Worm (Caenorhabditis elegans) whole organism, early embryonic: ENCODE measurements around the gene sra-35.

Experiments used
- B0310.2 ChIP-seq: sonication (generic microtip); optimal IDR thresholded peaks from 2 replicates; lab custom pipeline; 2016; ENCODE audit warnings: mild to moderate bottlenecking, missing genetic modification characterization, missing compliant biosample characterization
- ama-1 ChIP-seq: fragments of 150-350 bp; optimal IDR thresholded peaks from 2 replicates; lab custom pipeline; 2014
- flt-1 ChIP-seq: fragments of 200-800 bp; sonication (Bioruptor generic); IDR thresholded peaks from 2 replicates; pipeline ENCODE4 v1.3.6; 2022; ENCODE audit warnings: missing genetic modification characterization, missing compliant biosample characterization
- tra-4 ChIP-seq: sonication (generic microtip); optimal IDR thresholded peaks from 2 replicates; lab custom pipeline; 2017; ENCODE audit warnings: missing genetic modification characterization, missing compliant biosample characterization

DNA sequence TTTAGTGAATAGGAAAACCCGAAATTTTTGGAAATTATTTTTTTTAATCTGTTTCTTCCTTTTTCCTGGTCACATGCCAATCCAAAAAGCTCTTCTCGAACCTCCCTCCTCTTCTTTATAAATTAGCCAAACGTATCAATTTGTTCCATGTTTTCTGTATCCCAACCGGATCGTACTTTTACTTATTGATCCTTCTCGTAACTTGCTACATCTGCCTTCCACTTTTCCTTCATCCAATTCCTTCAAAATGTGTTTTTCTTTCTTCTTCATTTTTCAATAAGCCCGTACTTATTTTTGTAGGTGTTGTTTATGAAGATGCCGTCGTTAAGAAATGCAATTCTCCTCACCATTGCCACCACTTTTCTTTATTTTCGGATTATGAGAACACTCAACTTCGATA lies 15.8 kb downstream of the sra-35 start, which contains the start of gene cyp-23A1:
- no peak for TF ChIP-seq tra-4 (tag; lab: Kevin White, UChicago)
- TF ChIP-seq B0310.2 = no peak
- no peak for TF ChIP-seq flt-1 (GFP tag; lab: Robert Waterston, UW)
- no peak for TF ChIP-seq ama-1 (lab: Kevin White, UChicago)
